Worm (Caenorhabditis elegans) whole organism, young adult: ENCODE measurements around the gene cpr-8.

Source experiments
- B0336.3 ChIP-seq: fragments of 200-800 bp; sonication (Bioruptor generic); IDR thresholded peaks from 2 replicates; pipeline ENCODE4 v1.3.6; 2022; ENCODE audit warnings: missing genetic modification characterization, missing compliant biosample characterization
- C17E4.6 ChIP-seq: fragments of 200-800 bp; sonication (Bioruptor generic); IDR thresholded peaks from 2 replicates; pipeline ENCODE4 v1.3.6; 2022; ENCODE audit warnings: missing genetic modification reagents, missing genetic modification characterization, missing compliant biosample characterization
- D2030.7 ChIP-seq: fragments of 200-800 bp; sonication (Bioruptor generic); IDR thresholded peaks from 2 replicates; pipeline ENCODE4 v1.3.6; 2022; ENCODE audit warnings: missing genetic modification reagents, missing genetic modification characterization, missing compliant biosample characterization
- F23B12.7 ChIP-seq: sonication (generic microtip); optimal IDR thresholded peaks from 2 replicates; lab custom pipeline; 2017; ENCODE audit warnings: missing genetic modification characterization, mild to moderate bottlenecking, missing compliant biosample characterization, antibody characterized with exemption, moderate library complexity; ENCODE audit not compliant: insufficient read depth
- F49E8.2 ChIP-seq: sonication (generic microtip); optimal IDR thresholded peaks from 3 replicates; lab custom pipeline; 2017; ENCODE audit warnings: missing genetic modification characterization, mild to moderate bottlenecking, missing compliant biosample characterization, antibody characterized with exemption, moderate library complexity; ENCODE audit not compliant: insufficient read depth
- F52B5.7 ChIP-seq: sonication (generic microtip); optimal IDR thresholded peaks from 2 replicates; lab custom pipeline; 2016; ENCODE audit warnings: mild to moderate bottlenecking, missing genetic modification characterization, missing compliant biosample characterization
- F55B11.4 ChIP-seq: sonication (generic microtip); optimal IDR thresholded peaks from 2 replicates; lab custom pipeline; 2016; ENCODE audit warnings: missing compliant biosample characterization, missing genetic modification characterization, borderline replicate concordance; ENCODE audit not compliant: insufficient read depth
- K11D2.4 ChIP-seq: fragments of 200-800 bp; sonication (Bioruptor generic); IDR thresholded peaks from 2 replicates; pipeline ENCODE4 v1.3.6; 2022; ENCODE audit warnings: missing genetic modification reagents, missing genetic modification characterization, missing compliant biosample characterization
- Y79H2A.3 ChIP-seq: fragments of 200-800 bp; sonication (Bioruptor generic); conservative IDR thresholded peaks from 2 replicates; pipeline ENCODE4 v1.3.6; 2022; ENCODE audit warnings: missing genetic modification reagents, missing genetic modification characterization, missing compliant biosample characterization
- ama-1 ChIP-seq, 3 experiments: fragments of 150-350 bp in 1 of 3; sonication (generic microtip) in 2 of 3; optimal IDR thresholded peaks; 2 replicates each; lab custom pipeline; 2014 to 2018; ENCODE audit warnings: missing biosample characterization in 2 of 3, missing genetic modification characterization in 2 of 3, missing genetic modification reagents in 2 of 3
- aptf-2 ChIP-seq: fragments of 200-800 bp; sonication (Bioruptor generic); conservative IDR thresholded peaks from 2 replicates; pipeline ENCODE4 v1.3.6; 2022; ENCODE audit warnings: missing genetic modification reagents, missing genetic modification characterization, missing compliant biosample characterization
- bed-1 ChIP-seq: fragments of 200-800 bp; sonication (Bioruptor generic); IDR thresholded peaks from 2 replicates; pipeline ENCODE4 v1.3.6; 2022; ENCODE audit warnings: missing genetic modification reagents, missing genetic modification characterization, missing compliant biosample characterization
- ccch-3 ChIP-seq: fragments of 200-800 bp; sonication (Bioruptor generic); optimal IDR thresholded peaks from 2 replicates; lab custom pipeline; 2018; ENCODE audit warnings: mild to moderate bottlenecking, missing genetic modification characterization, missing compliant biosample characterization
- cebp-2 ChIP-seq: fragments of 200-800 bp; sonication (Bioruptor generic); IDR thresholded peaks from 2 replicates; pipeline ENCODE4 v1.3.6; 2022; ENCODE audit warnings: missing genetic modification characterization, missing compliant biosample characterization
- ceh-100 ChIP-seq: fragments of 200-800 bp; sonication (Bioruptor generic); IDR thresholded peaks from 2 replicates; pipeline ENCODE4 v1.3.6; 2022; ENCODE audit warnings: missing genetic modification reagents, missing genetic modification characterization, missing compliant biosample characterization
- ceh-40 ChIP-seq: fragments of 200-800 bp; sonication (Bioruptor generic); IDR thresholded peaks from 2 replicates; pipeline ENCODE4 v1.3.6; 2022; ENCODE audit warnings: missing genetic modification characterization, missing compliant biosample characterization
- ceh-91 ChIP-seq: fragments of 200-800 bp; sonication (Bioruptor generic); IDR thresholded peaks from 2 replicates; pipeline ENCODE4 v1.3.6; 2022; ENCODE audit warnings: missing genetic modification reagents, missing genetic modification characterization, missing compliant biosample characterization
- dox-1 ChIP-seq: fragments of 200-800 bp; sonication (Bioruptor generic); IDR thresholded peaks from 2 replicates; pipeline ENCODE4 v1.3.6; 2022; ENCODE audit warnings: missing genetic modification reagents, missing genetic modification characterization, missing compliant biosample characterization
- dpff-1 ChIP-seq: sonication (generic microtip); optimal IDR thresholded peaks from 2 replicates; lab custom pipeline; 2017; ENCODE audit warnings: mild to moderate bottlenecking, missing genetic modification characterization, missing compliant biosample characterization
- egl-18 ChIP-seq: fragments of 200-800 bp; sonication (Bioruptor generic); IDR thresholded peaks from 2 replicates; pipeline ENCODE4 v1.3.6; 2022; ENCODE audit warnings: missing genetic modification reagents, missing genetic modification characterization, missing compliant biosample characterization
- ekl-4 ChIP-seq: fragments of 200-800 bp; sonication (Bioruptor generic); IDR thresholded peaks from 2 replicates; pipeline ENCODE4 v1.3.6; 2022; ENCODE audit warnings: missing genetic modification reagents, missing genetic modification characterization, missing compliant biosample characterization
- ets-4 ChIP-seq: fragments of 200-800 bp; sonication (Bioruptor generic); optimal IDR thresholded peaks from 2 replicates; lab custom pipeline; 2018; ENCODE audit warnings: mild to moderate bottlenecking, missing genetic modification characterization, missing compliant biosample characterization
- gei-17 ChIP-seq: fragments of 200-800 bp; sonication (Bioruptor generic); optimal IDR thresholded peaks from 2 replicates; lab custom pipeline; 2018; ENCODE audit warnings: mild to moderate bottlenecking, missing genetic modification characterization, missing compliant biosample characterization
- him-1 ChIP-seq: sonication (generic microtip); optimal IDR thresholded peaks from 2 replicates; lab custom pipeline; 2016; ENCODE audit warnings: missing genotype, missing genetic modification reagents, missing genetic modification characterization, missing compliant biosample characterization
- hmg-20 ChIP-seq: fragments of 200-800 bp; sonication (Bioruptor generic); IDR thresholded peaks from 2 replicates; pipeline ENCODE4 v1.3.6; 2022; ENCODE audit warnings: missing genetic modification reagents, missing genetic modification characterization, missing compliant biosample characterization
- let-607 ChIP-seq, 2 experiments: fragments of 200-800 bp in 1 of 2; sonication (Bioruptor generic) in 1 of 2; sonication (generic microtip) in 1 of 2; optimal IDR thresholded peaks; 2 replicates each; lab custom pipeline; 2016 to 2018; ENCODE audit warnings: mild to moderate bottlenecking in 2 of 2, missing compliant biosample characterization in 2 of 2, missing genetic modification characterization in 2 of 2, moderate library complexity in 2 of 2, missing genotype in 1 of 2
- madf-8 ChIP-seq: fragments of 200-800 bp; sonication (Bioruptor generic); conservative IDR thresholded peaks from 2 replicates; pipeline ENCODE4 v1.3.6; 2022; ENCODE audit warnings: missing genetic modification reagents, missing genetic modification characterization, missing compliant biosample characterization
- mcd-1 ChIP-seq: fragments of 200-800 bp; sonication (Bioruptor generic); IDR thresholded peaks from 2 replicates; pipeline ENCODE4 v1.3.6; 2022; ENCODE audit warnings: missing genetic modification reagents, missing genetic modification characterization, missing compliant biosample characterization
- nfyb-1 ChIP-seq: fragments of 200-800 bp; sonication (Bioruptor generic); IDR thresholded peaks from 2 replicates; pipeline ENCODE4 v1.3.6; 2022; ENCODE audit warnings: missing genetic modification reagents, missing genetic modification characterization, missing compliant biosample characterization
- nhr-27 ChIP-seq: fragments of 200-800 bp; sonication (Bioruptor generic); optimal IDR thresholded peaks from 2 replicates; lab custom pipeline; 2018; ENCODE audit warnings: mild to moderate bottlenecking, missing genetic modification characterization, moderate library complexity, missing compliant biosample characterization
- pha-4 ChIP-seq: fragments of 150-350 bp; sonication (generic microtip); optimal IDR thresholded peaks from 2 replicates; lab custom pipeline; 2014; ENCODE audit warnings: missing biosample characterization, missing genetic modification reagents, missing genetic modification characterization
- rec-8 ChIP-seq, 2 experiments: sonication (generic microtip); optimal IDR thresholded peaks; 2 replicates each; lab custom pipeline; 2016; ENCODE audit warnings: mild to moderate bottlenecking in 2 of 2, missing genetic modification characterization in 2 of 2, missing genetic modification reagents in 2 of 2, missing genotype in 2 of 2, missing biosample characterization in 1 of 2, missing compliant biosample characterization in 1 of 2, moderate library complexity in 1 of 2
- repo-1 ChIP-seq: sonication (generic microtip); optimal IDR thresholded peaks from 2 replicates; lab custom pipeline; 2017; ENCODE audit warnings: mild to moderate bottlenecking, missing genetic modification characterization, missing compliant biosample characterization
- sdz-38 ChIP-seq: sonication (generic microtip); optimal IDR thresholded peaks from 2 replicates; lab custom pipeline; 2016; ENCODE audit warnings: missing genotype, missing genetic modification characterization, missing compliant biosample characterization
- sea-2 ChIP-seq: fragments of 200-800 bp; sonication (Bioruptor generic); IDR thresholded peaks from 2 replicates; pipeline ENCODE4 v1.3.6; 2022; ENCODE audit warnings: missing genetic modification characterization, missing compliant biosample characterization
- tlf-1 ChIP-seq: fragments of 200-800 bp; sonication (Bioruptor generic); optimal IDR thresholded peaks from 2 replicates; lab custom pipeline; 2018; ENCODE audit warnings: mild to moderate bottlenecking, missing genetic modification characterization, missing compliant biosample characterization
- unc-62 ChIP-seq: fragments of 150-350 bp; optimal IDR thresholded peaks from 2 replicates; lab custom pipeline; 2014; ENCODE audit warnings: missing biosample characterization, missing genetic modification reagents, missing genetic modification characterization
- xnd-1 ChIP-seq: sonication (generic microtip); optimal IDR thresholded peaks from 2 replicates; lab custom pipeline; 2016; ENCODE audit warnings: missing genotype, missing genetic modification reagents, missing genetic modification characterization, missing compliant biosample characterization
- zfh-2 ChIP-seq: fragments of 200-800 bp; sonication (Bioruptor generic); conservative IDR thresholded peaks from 2 replicates; pipeline ENCODE4 v1.3.6; 2022; ENCODE audit warnings: missing genetic modification reagents, missing genetic modification characterization, missing compliant biosample characterization
- zim-3 ChIP-seq: sonication (generic microtip); optimal IDR thresholded peaks from 2 replicates; lab custom pipeline; 2017; ENCODE audit warnings: mild to moderate bottlenecking, missing genetic modification characterization, moderate library complexity, missing compliant biosample characterization
- ztf-26 ChIP-seq: sonication (generic microtip); optimal IDR thresholded peaks from 2 replicates; lab custom pipeline; 2017; ENCODE audit warnings: missing genetic modification characterization, missing compliant biosample characterization

The cpr-8 gene

ce11 chrV:1158247-1158646 is 23.8 kb downstream of the cpr-8 start (continued):
- TF ChIP-seq zim-3 (tag; lab: Kevin White, UChicago): peak; percentile 62
- peak; percentile 55 for TF ChIP-seq ama-1 (optimal IDR thresholded peaks at IDR 0.05; lab: Kevin White, UChicago)
- TF ChIP-seq ama-1 (GFP tag; optimal IDR thresholded peaks at IDR 0.05; lab: Kevin White, UChicago): no peak
- TF ChIP-seq F55B11.4 (tag; lab: Kevin White, UChicago): no peak
- TF ChIP-seq nfyb-1: peak; percentile 86
- peak; percentile 49 for TF ChIP-seq ztf-26 (tag; lab: Kevin White, UChicago)
- TF ChIP-seq dox-1 (GFP tag; lab: Robert Waterston, UW): no peak
- TF ChIP-seq F52B5.7 (tag; lab: Kevin White, UChicago): peak; percentile 87
- 0 out of 2 replicates have a peak, but pooled peaks have one; percentile 14 for TF ChIP-seq sea-2 (GFP tag; lab: Robert Waterston, UW)
- TF ChIP-seq egl-18 (GFP tag; lab: Robert Waterston, UW): peak; percentile 63; the same call in 1 of the 2 replicates
- peak; percentile 41 for TF ChIP-seq gei-17 (GFP tag; lab: Kevin White, UChicago)
- peak; percentile 58 for TF ChIP-seq B0336.3 (GFP tag; lab: Robert Waterston, UW)
- no peak for TF ChIP-seq Y79H2A.3 (GFP tag; lab: Robert Waterston, UW)
- TF ChIP-seq hmg-20 (GFP tag; lab: Robert Waterston, UW): peak; percentile 16; the same call in 1 of the 2 replicates
- TF ChIP-seq C17E4.6 (GFP tag; lab: Robert Waterston, UW): peak; percentile 53
- no peak; the same call in 1 of the 2 replicates for TF ChIP-seq ekl-4
- no peak for TF ChIP-seq let-607 (tag; optimal IDR thresholded peaks at IDR 0.05; lab: Kevin White, UChicago)
- TF ChIP-seq mcd-1 (GFP tag; lab: Robert Waterston, UW): 0 out of 2 replicates have a peak, but pooled peaks have one; percentile 22
- TF ChIP-seq D2030.7 (GFP tag; lab: Robert Waterston, UW): peak; percentile 37; the same call in 1 of the 2 replicates
- TF ChIP-seq dpff-1 (tag; lab: Kevin White, UChicago): peak; percentile 5
- 0 out of 2 replicates have a peak, but pooled peaks have one; percentile 39 for TF ChIP-seq ceh-40 (GFP tag; lab: Robert Waterston, UW)
- TF ChIP-seq nhr-27: peak; percentile 45
- TF ChIP-seq ceh-91: peak; percentile 57; the same call in 1 of the 2 replicates

DNA sequence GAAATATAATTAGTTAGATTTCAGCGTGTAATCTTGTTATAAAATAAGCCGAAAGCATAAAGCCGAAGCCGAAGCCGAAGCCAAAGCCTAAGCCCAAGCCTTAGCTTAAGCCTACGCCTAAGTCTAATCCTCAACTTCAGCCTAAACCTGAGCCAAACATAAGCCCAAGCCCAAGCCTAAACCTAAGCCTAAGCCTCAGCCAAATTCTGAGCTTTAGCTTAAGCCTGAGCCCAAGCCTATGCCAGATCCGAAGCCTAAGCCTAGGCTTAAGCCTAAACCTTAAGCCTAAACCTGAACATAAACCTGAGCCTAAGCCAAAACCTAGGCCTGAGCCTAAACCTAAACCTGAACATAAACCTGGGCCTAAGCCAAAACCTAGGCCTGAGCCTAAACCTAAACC is 26.3 kb downstream of the cpr-8 start:
- TF ChIP-seq him-1 (tag; lab: Kevin White, UChicago) (no peak), madf-8 (GFP tag; lab: Robert Waterston, UW) (no peak), ets-4 (GFP tag; lab: Kevin White, UChicago) (no peak)

- TF ChIP-seq madf-8 (GFP tag; lab: Robert Waterston, UW): no peak
- no peak for TF ChIP-seq unc-62 (GFP tag; lab: Kevin White, UChicago)
- TF ChIP-seq xnd-1 (tag; lab: Kevin White, UChicago): no peak
- no peak for TF ChIP-seq F23B12.7 (tag; lab: Kevin White, UChicago)
- no peak for TF ChIP-seq zim-3 (tag; lab: Kevin White, UChicago)
- no peak for TF ChIP-seq repo-1
- 0 out of 2 replicates have a peak, but pooled peaks have one; percentile 22 for TF ChIP-seq zfh-2
- TF ChIP-seq ztf-26 (tag; lab: Kevin White, UChicago): no peak
- TF ChIP-seq aptf-2: no peak
Observed at ce11 chrV:1164196-1164691, 29.8 kb downstream of the cpr-8 start, which contains the start of gene T21H3.5. TSS of gene T21H3.5 (minus strand) at chrV:1164293.

DNA sequence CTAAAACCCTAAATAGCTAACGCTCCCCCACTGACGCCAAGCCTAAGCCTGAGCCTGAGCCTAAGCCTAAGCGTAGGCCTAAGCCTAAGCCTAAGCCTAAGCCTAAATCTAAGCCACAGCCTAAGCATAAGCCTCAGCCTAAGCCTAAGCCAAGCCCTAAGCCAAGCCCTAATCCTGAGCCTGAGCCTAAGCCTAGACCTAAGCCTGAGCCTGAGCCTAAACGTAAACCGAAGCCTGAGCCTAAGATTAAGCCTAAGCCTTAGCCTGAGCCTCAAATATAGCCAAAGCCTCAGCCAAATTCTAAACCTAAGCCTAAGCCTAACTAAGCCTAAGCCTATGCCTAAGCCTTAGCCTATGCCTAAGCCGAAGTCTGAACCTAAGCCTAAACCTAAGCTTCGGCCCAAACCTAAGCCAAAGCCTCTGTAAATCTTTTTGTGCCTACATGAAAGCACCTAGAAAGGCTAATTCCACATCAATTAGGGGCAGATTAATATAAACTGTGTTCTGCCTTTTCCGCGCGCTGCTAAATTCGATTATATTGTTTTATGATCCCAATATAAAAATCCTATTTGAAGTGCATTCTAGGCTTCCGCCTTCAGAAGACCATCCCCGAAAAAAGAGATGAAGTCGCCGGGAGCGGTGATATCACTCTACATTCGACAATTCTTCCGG is 30.8 kb downstream of the cpr-8 start, which contains the start of gene ptr-16:
Gene ptr-16 (plus strand): TSS at position 622 of the 672 bp plus-strand sequence.
- TF ChIP-seq ceh-100 (no peak), ceh-91 (no peak), sdz-38 (tag; lab: Kevin White, UChicago) (no peak), cebp-2 (GFP tag; lab: Robert Waterston, UW) (no peak), ccch-3 (GFP tag; lab: Kevin White, UChicago) (no peak), mcd-1 (GFP tag; lab: Robert Waterston, UW) (no peak), rec-8 (tag; optimal IDR thresholded peaks at IDR 0.05; lab: Kevin White, UChicago) (no peak), ets-4 (GFP tag; lab: Kevin White, UChicago) (no peak), F49E8.2 (no peak), tlf-1 (GFP tag; lab: Kevin White, UChicago) (no peak), pha-4 (tag; lab: Kevin White, UChicago) (no peak), repo-1 (no peak), bed-1 (no peak), nhr-27 (no peak), K11D2.4 (GFP tag; lab: Robert Waterston, UW) (no peak)
